Worm (Caenorhabditis elegans): ENCODE data around the gene chtb-2.

Gene chtb-2

DNA sequence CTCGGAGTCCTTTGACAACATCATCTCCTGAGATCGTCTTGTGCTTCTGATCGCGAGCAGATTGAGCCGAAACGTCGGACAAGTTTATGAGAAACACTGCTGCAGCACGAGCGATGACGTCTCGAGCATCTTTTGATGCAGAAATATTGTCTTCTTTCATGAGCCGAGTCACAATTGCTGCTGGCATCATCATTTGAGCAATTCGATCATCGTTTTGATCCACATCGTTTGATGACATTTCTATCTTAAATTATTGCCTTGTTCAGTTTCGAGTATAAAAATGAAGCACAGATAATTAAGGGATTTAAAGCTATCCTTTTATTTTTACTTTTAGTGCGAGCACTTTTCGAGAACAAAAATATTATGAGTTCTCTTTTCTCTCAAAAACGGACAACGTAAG lies 20.4 kb upstream of the chtb-2 start, which contains the start of gene T26A5.8 (continued):
- TF ChIP-seq lin-15B (tag; optimal IDR thresholded peaks at IDR 0.05) (no peak), nhr-77 (tag; optimal IDR thresholded peaks at IDR 0.05) (no peak), ama-1 (optimal IDR thresholded peaks at IDR 0.05) (peak; percentile 93), Y48G9A.11 (GFP tag; IDR thresholded peaks at IDR 0.05) (peak; percentile 62), zip-2 (tag; optimal IDR thresholded peaks at IDR 0.05) (no peak), ztf-11 (tag; optimal IDR thresholded peaks at IDR 0.05) (no peak), zfp-3 (GFP tag; conservative IDR thresholded peaks at IDR 0.05) (peak; percentile 43; the same call in 1 of the 2 replicates), F26F4.8 (GFP tag; conservative IDR thresholded peaks at IDR 0.05) (no peak), D1046.2 (GFP tag; IDR thresholded peaks at IDR 0.05) (no peak), dmd-9 (GFP tag; IDR thresholded peaks at IDR 0.05) (no peak), nhr-42 (GFP tag; IDR thresholded peaks at IDR 0.05) (no peak), snpc-1.2 (GFP tag; IDR thresholded peaks at IDR 0.05) (0 out of 2 replicates have a peak, but pooled peaks have one; percentile 28), hlh-30 (tag; optimal IDR thresholded peaks at IDR 0.05; ENCODE audit: insufficient read depth) (no peak), nhr-237 (tag; optimal IDR thresholded peaks at IDR 0.05) (no peak), madf-9 (GFP tag; conservative IDR thresholded peaks at IDR 0.05) (no peak), zip-11 (GFP tag; IDR thresholded peaks at IDR 0.05) (no peak), F10B5.3 (tag; optimal IDR thresholded peaks at IDR 0.05) (no peak), mdl-1 (tag; optimal IDR thresholded peaks at IDR 0.05) (no peak), nhr-102 (tag; optimal IDR thresholded peaks at IDR 0.05) (peak; percentile 61), tra-1 (GFP tag; IDR thresholded peaks at IDR 0.05) (no peak), mxl-3 (GFP tag; optimal IDR thresholded peaks at IDR 0.05) (no peak), hmg-1.1 (GFP tag; IDR thresholded peaks at IDR 0.05) (no peak), attf-4 (tag; optimal IDR thresholded peaks at IDR 0.05) (no peak), lin-13 (GFP tag; optimal IDR thresholded peaks at IDR 0.05) (no peak), nhr-25 (tag; optimal IDR thresholded peaks at IDR 0.05; ENCODE audit: borderline replicate concordance, insufficient read depth) (no peak), rbr-2 (tag; optimal IDR thresholded peaks at IDR 0.05) (no peak), tag-97 (GFP tag; IDR thresholded peaks at IDR 0.05) (no peak), php-3 (GFP tag; IDR thresholded peaks at IDR 0.05) (no peak), spr-1 (tag; optimal IDR thresholded peaks at IDR 0.05) (peak; percentile 20), skn-1 (tag; optimal IDR thresholded peaks at IDR 0.05) (no peak), vab-7 (GFP tag; IDR thresholded peaks at IDR 0.05) (no peak), ceh-28 (tag; optimal IDR thresholded peaks at IDR 0.05) (no peak), pha-4 (GFP tag; IDR thresholded peaks at IDR 0.05) (peak; percentile 52; the same call in 1 of the 2 replicates), pha-4 (tag; optimal IDR thresholded peaks at IDR 0.05) (no peak), nhr-28 (tag; optimal IDR thresholded peaks at IDR 0.05) (no peak), arid-1 (GFP tag; conservative IDR thresholded peaks at IDR 0.05) (no peak), fkh-10 (GFP tag; optimal IDR thresholded peaks at IDR 0.05) (no peak), ceh-62 (tag; optimal IDR thresholded peaks at IDR 0.05) (no peak), nhr-41 (GFP tag; IDR thresholded peaks at IDR 0.05) (no peak), nhr-48 (tag; optimal IDR thresholded peaks at IDR 0.05) (no peak), ceh-82 (tag; optimal IDR thresholded peaks at IDR 0.05) (no peak), mxl-2 (GFP tag; conservative IDR thresholded peaks at IDR 0.05) (no peak), nhr-111 (GFP tag; optimal IDR thresholded peaks at IDR 0.05) (no peak), mes-2 (tag; optimal IDR thresholded peaks at IDR 0.05; ENCODE audit: poor library complexity, severe bottlenecking) (peak; percentile 19), unc-62 (GFP tag; optimal IDR thresholded peaks at IDR 0.05 in 1 of 2) (peak in 1 of 2 experiments; percentile 33), unc-62 (tag; optimal IDR thresholded peaks at IDR 0.05) (no peak), T26A8.4 (GFP tag; IDR thresholded peaks at IDR 0.05) (peak; percentile 57), Y75B8A.6 (GFP tag; IDR thresholded peaks at IDR 0.05) (peak; percentile 72; the same call in 1 of the 2 replicates), ZK337.2 (GFP tag; IDR thresholded peaks at IDR 0.05) (no peak), ZK546.5 (tag; optimal IDR thresholded peaks at IDR 0.05) (no peak), aly-2 (tag; optimal IDR thresholded peaks at IDR 0.05) (no peak), pqm-1 (tag; optimal IDR thresholded peaks at IDR 0.05) (no peak), duxl-1 (tag; optimal IDR thresholded peaks at IDR 0.05; ENCODE audit: poor library complexity) (peak; percentile 60)
